Fruit fly (Drosophila melanogaster) whole organism, embryonic: Measurements from ENCODE around the gene CG7381.

ENCODE experiments used
- CG1024 ChIP-seq: fragments of 200-800 bp; sonication (Bioruptor generic); IDR thresholded peaks from 2 replicates; pipeline ENCODE4 v1.3.6; 2022; ENCODE audit warnings: missing biosample characterization, missing genetic modification characterization
- CG10321 ChIP-seq: fragments of 200-800 bp; sonication (Bioruptor generic); IDR thresholded peaks from 2 replicates; pipeline ENCODE4 v1.3.6; 2022; ENCODE audit warnings: missing biosample characterization, missing genetic modification characterization
- CG10462 ChIP-seq: fragments of 200-800 bp; sonication (Bioruptor generic); optimal IDR thresholded peaks from 2 replicates; lab custom pipeline; 2016; ENCODE audit warnings: missing biosample characterization, missing genetic modification characterization
- CG10654 ChIP-seq: fragments of 200-800 bp; sonication (Bioruptor generic); optimal IDR thresholded peaks from 2 replicates; lab custom pipeline; 2016; ENCODE audit warnings: missing biosample characterization, missing genetic modification characterization
- CG11085 ChIP-seq: fragments of 200-800 bp; sonication (Bioruptor generic); IDR thresholded peaks from 2 replicates; pipeline ENCODE4 v1.3.6; 2022; ENCODE audit warnings: missing biosample characterization, missing genetic modification characterization
- CG11456 ChIP-seq: fragments of 200-800 bp; sonication (Bioruptor generic); IDR thresholded peaks from 3 replicates; pipeline ENCODE4 v1.3.6; 2022; ENCODE audit warnings: missing biosample characterization, missing genetic modification characterization
- CG11695 ChIP-seq: fragments of 200-800 bp; sonication (Bioruptor generic); IDR thresholded peaks from 3 replicates; pipeline ENCODE4 v1.3.6; 2022; ENCODE audit warnings: missing biosample characterization, missing genetic modification characterization
- CG12391 ChIP-seq: fragments of 200-800 bp; sonication (Bioruptor generic); optimal IDR thresholded peaks from 3 replicates; lab custom pipeline; 2018; ENCODE audit warnings: missing biosample characterization, mild to moderate bottlenecking, missing genetic modification characterization, moderate library complexity
- CG14050 ChIP-seq: fragments of 200-800 bp; sonication (Bioruptor generic); IDR thresholded peaks from 3 replicates; pipeline ENCODE4 v1.3.6; 2022; ENCODE audit warnings: missing biosample characterization, missing genetic modification characterization
- CG18619 ChIP-seq: fragments of 200-800 bp; sonication (Bioruptor generic); optimal IDR thresholded peaks from 3 replicates; lab custom pipeline; 2017; ENCODE audit warnings: missing biosample characterization, mild to moderate bottlenecking, missing genetic modification characterization
- CG2199 ChIP-seq: fragments of 200-800 bp; sonication (Bioruptor generic); IDR thresholded peaks from 3 replicates; pipeline ENCODE4 v1.3.6; 2022; ENCODE audit warnings: missing biosample characterization, missing genetic modification characterization
- CG30020 ChIP-seq: fragments of 200-800 bp; optimal IDR thresholded peaks from 2 replicates; lab custom pipeline; 2019; ENCODE audit warnings: missing biosample characterization, mild to moderate bottlenecking, missing genetic modification characterization, moderate library complexity
- CG34422 ChIP-seq: fragments of 200-800 bp; sonication (Bioruptor generic); IDR thresholded peaks from 3 replicates; pipeline ENCODE4 v1.3.6; 2022; ENCODE audit warnings: missing biosample characterization, missing genetic modification characterization
- CG4617 ChIP-seq: fragments of 200-800 bp; sonication (Bioruptor generic); optimal IDR thresholded peaks from 3 replicates; lab custom pipeline; 2016; ENCODE audit warnings: missing biosample characterization, missing genetic modification characterization, borderline replicate concordance
- CG6765 ChIP-seq: fragments of 200-800 bp; sonication (Bioruptor generic); optimal IDR thresholded peaks from 3 replicates; lab custom pipeline; 2017; ENCODE audit warnings: missing biosample characterization, mild to moderate bottlenecking, missing genetic modification characterization
- CG7786 ChIP-seq: fragments of 200-800 bp; sonication (Bioruptor generic); optimal IDR thresholded peaks from 2 replicates; lab custom pipeline; 2016; ENCODE audit warnings: missing biosample characterization, missing genetic modification characterization
- CG7963 ChIP-seq: fragments of 200-800 bp; sonication (Bioruptor generic); IDR thresholded peaks from 3 replicates; pipeline ENCODE4 v1.3.6; 2022; ENCODE audit warnings: missing biosample characterization, missing genetic modification characterization; ENCODE audit not compliant: partially characterized antibody
- Dip3 ChIP-seq: fragments of 200-800 bp; sonication (Bioruptor generic); optimal IDR thresholded peaks from 3 replicates; lab custom pipeline; 2016; ENCODE audit warnings: missing biosample characterization, missing genetic modification characterization
- E2f2 ChIP-seq: fragments of 200-800 bp; sonication (Bioruptor generic); IDR thresholded peaks from 2 replicates; pipeline ENCODE4 v1.3.6; 2022; ENCODE audit warnings: missing biosample characterization, missing genetic modification characterization
- Lhr ChIP-seq: fragments of 200-800 bp; sonication (Bioruptor generic); optimal IDR thresholded peaks from 3 replicates; lab custom pipeline; 2017; ENCODE audit warnings: mild to moderate bottlenecking, missing biosample characterization, missing genetic modification reagents, missing genetic modification characterization
- Myb ChIP-seq: fragments of 200-800 bp; sonication (Bioruptor generic); optimal IDR thresholded peaks from 2 replicates; lab custom pipeline; 2016; ENCODE audit warnings: missing biosample characterization, missing genetic modification characterization
- NC2α ChIP-seq: fragments of 200-800 bp; sonication (Bioruptor generic); optimal IDR thresholded peaks from 2 replicates; lab custom pipeline; 2016; ENCODE audit warnings: missing biosample characterization, missing genetic modification characterization
- PHDP ChIP-seq: fragments of 200-800 bp; sonication (Bioruptor generic); optimal IDR thresholded peaks from 3 replicates; lab custom pipeline; 2018; ENCODE audit warnings: missing biosample characterization, mild to moderate bottlenecking, missing genetic modification characterization, moderate library complexity
- Ssrp ChIP-seq: fragments of 200-800 bp; sonication (Bioruptor generic); optimal IDR thresholded peaks from 2 replicates; lab custom pipeline; 2018; ENCODE audit warnings: missing biosample characterization, mild to moderate bottlenecking, missing genetic modification characterization, moderate library complexity
- ab ChIP-seq: fragments of 200-800 bp; sonication (Bioruptor generic); optimal IDR thresholded peaks from 2 replicates; lab custom pipeline; 2016; ENCODE audit warnings: missing biosample characterization, missing genetic modification characterization
- bbx ChIP-seq: fragments of 200-800 bp; sonication (Bioruptor generic); IDR thresholded peaks from 2 replicates; pipeline ENCODE4 v1.3.6; 2022; ENCODE audit warnings: missing biosample characterization, missing genetic modification characterization; ENCODE audit not compliant: partially characterized antibody
- br ChIP-seq: fragments of >200 bp; optimal IDR thresholded peaks from 2 replicates; lab custom pipeline; 2017
- chn ChIP-seq: fragments of 200-800 bp; sonication (Bioruptor generic); optimal IDR thresholded peaks from 2 replicates; lab custom pipeline; 2016; ENCODE audit warnings: missing biosample characterization, missing genetic modification characterization
- crp ChIP-seq, 2 experiments: fragments of 200-800 bp; sonication (Bioruptor generic); optimal IDR thresholded peaks; 2 replicates in 1 of 2; 3 replicates in 1 of 2; lab custom pipeline; 2017; ENCODE audit warnings: missing biosample characterization in 2 of 2, missing genetic modification characterization in 2 of 2, mild to moderate bottlenecking in 1 of 2, moderate library complexity in 1 of 2
- cwo ChIP-seq: fragments of 200-800 bp; sonication (Bioruptor generic); optimal IDR thresholded peaks from 3 replicates; lab custom pipeline; 2017; ENCODE audit warnings: missing biosample characterization, missing genetic modification characterization, mild to moderate bottlenecking, moderate library complexity, missing genetic modification reagents
- eyg ChIP-seq: fragments of 200-800 bp; sonication (Bioruptor generic); optimal IDR thresholded peaks from 3 replicates; lab custom pipeline; 2016; ENCODE audit warnings: missing biosample characterization, missing genetic modification characterization
- fru ChIP-seq: fragments of >200 bp; optimal IDR thresholded peaks from 2 replicates; lab custom pipeline; 2017
- gcm2 ChIP-seq: fragments of 200-800 bp; sonication (Bioruptor generic); optimal IDR thresholded peaks from 2 replicates; lab custom pipeline; 2016; ENCODE audit warnings: missing biosample characterization, missing genetic modification characterization
- gro ChIP-seq: fragments of 200-800 bp; sonication (Bioruptor generic); optimal IDR thresholded peaks from 2 replicates; lab custom pipeline; 2016; ENCODE audit warnings: missing biosample characterization, missing genetic modification characterization
- knrl ChIP-seq: fragments of 200-800 bp; sonication (Bioruptor generic); IDR thresholded peaks from 3 replicates; pipeline ENCODE4 v1.3.6; 2022; ENCODE audit warnings: missing biosample characterization, missing genetic modification characterization; ENCODE audit not compliant: partially characterized antibody
- luna ChIP-seq: fragments of 200-800 bp; sonication (Bioruptor generic); optimal IDR thresholded peaks from 2 replicates; lab custom pipeline; 2016; ENCODE audit warnings: missing biosample characterization, missing genetic modification characterization
- nmo ChIP-seq: fragments of 200-800 bp; sonication (Bioruptor generic); optimal IDR thresholded peaks from 2 replicates; lab custom pipeline; 2018; ENCODE audit warnings: missing biosample characterization, mild to moderate bottlenecking, missing genetic modification characterization, moderate library complexity
- nom ChIP-seq: fragments of 200-800 bp; sonication (Bioruptor generic); optimal IDR thresholded peaks from 2 replicates; lab custom pipeline; 2017; ENCODE audit warnings: missing biosample characterization, missing genetic modification characterization, mild to moderate bottlenecking, moderate library complexity, missing genetic modification reagents
- repo ChIP-seq: fragments of 200-800 bp; sonication (Bioruptor generic); optimal IDR thresholded peaks from 2 replicates; lab custom pipeline; 2016; ENCODE audit warnings: missing biosample characterization, missing genetic modification characterization
- scrt ChIP-seq: fragments of 200-800 bp; sonication (Bioruptor generic); optimal IDR thresholded peaks from 2 replicates; lab custom pipeline; 2018; ENCODE audit warnings: missing biosample characterization, mild to moderate bottlenecking, missing genetic modification characterization, moderate library complexity
- sisA ChIP-seq: fragments of 200-800 bp; sonication (Bioruptor generic); IDR thresholded peaks from 2 replicates; pipeline ENCODE4 v1.3.6; 2022; ENCODE audit warnings: missing biosample characterization, missing genetic modification characterization
- sna ChIP-seq: fragments of 200-800 bp; sonication (Bioruptor generic); IDR thresholded peaks from 2 replicates; pipeline ENCODE4 v1.3.6; 2022; ENCODE audit warnings: missing biosample characterization, missing genetic modification characterization; ENCODE audit not compliant: partially characterized antibody
- sob ChIP-seq: fragments of 200-800 bp; sonication (Bioruptor generic); IDR thresholded peaks from 2 replicates; pipeline ENCODE4 v1.3.6; 2022; ENCODE audit warnings: missing biosample characterization, missing genetic modification characterization
- stc ChIP-seq: fragments of 200-800 bp; sonication (Bioruptor generic); IDR thresholded peaks from 2 replicates; pipeline ENCODE4 v1.3.6; 2022; ENCODE audit warnings: missing biosample characterization, missing genetic modification characterization
- tup ChIP-seq: fragments of 200-800 bp; sonication (Bioruptor generic); optimal IDR thresholded peaks from 2 replicates; lab custom pipeline; 2016; ENCODE audit warnings: missing biosample characterization, mild to moderate bottlenecking, missing genetic modification characterization, moderate library complexity
- twi ChIP-seq: fragments of 200-800 bp; optimal IDR thresholded peaks from 2 replicates; lab custom pipeline; 2019; ENCODE audit warnings: missing biosample characterization, mild to moderate bottlenecking, missing genetic modification characterization, moderate library complexity
- wdn ChIP-seq: fragments of 200-800 bp; sonication (Bioruptor generic); IDR thresholded peaks from 2 replicates; pipeline ENCODE4 v1.3.6; 2022; ENCODE audit warnings: missing biosample characterization, missing genetic modification characterization
- wor ChIP-seq: fragments of 200-800 bp; sonication (Bioruptor generic); IDR thresholded peaks from 2 replicates; pipeline ENCODE4 v1.3.6; 2022; ENCODE audit warnings: missing biosample characterization, missing genetic modification characterization
- z ChIP-seq: fragments of 200-800 bp; sonication (Bioruptor generic); IDR thresholded peaks from 3 replicates; pipeline ENCODE4 v1.3.6; 2022; ENCODE audit warnings: missing biosample characterization, missing genetic modification characterization
- zen ChIP-seq: fragments of 200-800 bp; sonication (Bioruptor generic); optimal IDR thresholded peaks from 3 replicates; lab custom pipeline; 2018; ENCODE audit warnings: missing biosample characterization, mild to moderate bottlenecking, missing genetic modification characterization, moderate library complexity

The CG7381 gene

dm6 chr3R:13010905-13011620 is 33.8 kb upstream of the CG7381 start, which contains the start of gene CG8031 (continued):
- TF ChIP-seq PHDP, result no peak
- no peak for TF ChIP-seq luna (GFP tag; lab: Kevin White, UChicago)
- TF ChIP-seq crp (GFP tag; optimal IDR thresholded peaks at IDR 0.05; lab: Kevin White, UChicago), result peak in 1 of 2 experiments; percentile 6
- peak; percentile 32; the same call in 1 of the 2 replicates for TF ChIP-seq bbx
- no peak for TF ChIP-seq CG2199
- TF ChIP-seq z, result no peak
- no peak for TF ChIP-seq ab (GFP tag; lab: Kevin White, UChicago)
- TF ChIP-seq CG12391, result peak; percentile 41
- no peak for TF ChIP-seq CG1024
- no peak for TF ChIP-seq repo (GFP tag; lab: Kevin White, UChicago)
- TF ChIP-seq E2f2 (GFP tag; lab: Robert Waterston, UW), result 0 out of 2 replicates have a peak, but pooled peaks have one; percentile 8
- TF ChIP-seq CG10462 (GFP tag; lab: Kevin White, UChicago), result no peak
- TF ChIP-seq Lhr (GFP tag; lab: Kevin White, UChicago), result peak; percentile 78
- TF ChIP-seq CG6765 (GFP tag; lab: Kevin White, UChicago), result no peak
- 0 out of 3 replicates have a peak, but pooled peaks have one; percentile 18 for TF ChIP-seq CG14050 (GFP tag; lab: Robert Waterston, UW)
- TF ChIP-seq nmo (GFP tag; lab: Kevin White, UChicago), result peak; percentile 68
- TF ChIP-seq eyg (GFP tag; lab: Kevin White, UChicago), result no peak
- no peak for TF ChIP-seq zen (tag; lab: Kevin White, UChicago)
- no peak for TF ChIP-seq knrl (GFP tag; lab: Robert Waterston, UW)
- TF ChIP-seq chn (GFP tag; lab: Kevin White, UChicago), result no peak
- peak; percentile 55; the same call in 1 of the 2 replicates for TF ChIP-seq sna
- TF ChIP-seq wdn (GFP tag; lab: Robert Waterston, UW), result no peak
- no peak for TF ChIP-seq cwo
- TF ChIP-seq Ssrp, result no peak
- TF ChIP-seq scrt, result no peak
- TF ChIP-seq CG11085 (GFP tag; lab: Robert Waterston, UW), result no peak
- TF ChIP-seq gcm2 (GFP tag; lab: Kevin White, UChicago), result no peak
- no peak for TF ChIP-seq br (lab: Kevin White, UChicago)
- no peak for TF ChIP-seq twi
- TF ChIP-seq sob (GFP tag; lab: Robert Waterston, UW), result no peak
- no peak for TF ChIP-seq wor (GFP tag; lab: Robert Waterston, UW)
- TF ChIP-seq tup, result no peak
- no peak for TF ChIP-seq sisA (GFP tag; lab: Robert Waterston, UW)
- no peak for TF ChIP-seq Dip3
- TF ChIP-seq CG30020 (tag; lab: Kevin White, UChicago), result peak; percentile 27
- no peak for TF ChIP-seq nom (GFP tag; lab: Kevin White, UChicago)
- peak; percentile 66; the same call in 2 of the 3 replicates for TF ChIP-seq CG34422 (GFP tag; lab: Robert Waterston, UW)
- no peak for TF ChIP-seq CG7963 (GFP tag; lab: Robert Waterston, UW)
- TF ChIP-seq CG4617 (GFP tag; lab: Kevin White, UChicago), result peak; percentile 58
- TF ChIP-seq CG10321 (GFP tag; lab: Robert Waterston, UW), result 0 out of 2 replicates have a peak, but pooled peaks have one; percentile 16
- no peak for TF ChIP-seq fru (lab: Kevin White, UChicago)
- no peak for TF ChIP-seq gro (GFP tag; lab: Kevin White, UChicago)
- TF ChIP-seq stc (GFP tag; lab: Robert Waterston, UW), result no peak
- TF ChIP-seq CG10654 (GFP tag; lab: Kevin White, UChicago), result no peak
- no peak for TF ChIP-seq CG18619 (GFP tag; lab: Kevin White, UChicago)
- no peak for TF ChIP-seq CG11695
- TF ChIP-seq CG7786 (GFP tag; lab: Kevin White, UChicago), result no peak
- TF ChIP-seq CG11456 (GFP tag; lab: Robert Waterston, UW), result no peak
- peak; percentile 35 for TF ChIP-seq Myb (GFP tag; lab: Kevin White, UChicago)
- no peak for TF ChIP-seq NC2α (GFP tag; lab: Kevin White, UChicago)
